Fruit fly (Drosophila melanogaster) S2 (cell line): ENCODE results near the gene Crys.

Experiments
- CG8478 ChIP-seq: fragments of >200 bp; optimal IDR thresholded peaks from 2 replicates; lab custom pipeline; 2018
- CTCF ChIP-seq, 2 experiments: fragments of >200 bp; optimal IDR thresholded peaks; 2 replicates each; lab custom pipeline; 2018

The Crys gene

DNA sequence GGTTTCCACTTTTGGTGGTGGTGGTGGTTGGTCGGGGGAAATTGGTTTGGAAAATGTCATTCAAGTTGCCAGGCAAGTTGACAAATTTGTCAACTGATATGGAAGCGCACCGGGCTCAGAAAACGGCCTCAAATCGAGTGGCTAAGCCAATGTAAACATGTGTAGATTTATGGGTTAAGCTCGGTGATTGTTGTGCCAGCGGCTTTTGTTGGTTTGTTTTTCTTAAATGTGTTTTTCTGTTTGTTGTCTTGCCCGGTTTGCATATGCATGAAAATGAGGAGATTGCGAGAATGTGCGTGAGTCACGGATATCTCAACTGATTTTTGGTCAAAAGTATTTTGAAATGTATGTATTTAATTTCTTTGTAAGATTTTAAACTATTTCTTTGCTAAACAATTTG, 17.0 kb downstream of the Crys start:
- no peak for TF ChIP-seq CTCF (optimal IDR thresholded peaks at IDR 0.05; lab: Kevin White, UChicago)
- no peak for TF ChIP-seq CG8478

DNA sequence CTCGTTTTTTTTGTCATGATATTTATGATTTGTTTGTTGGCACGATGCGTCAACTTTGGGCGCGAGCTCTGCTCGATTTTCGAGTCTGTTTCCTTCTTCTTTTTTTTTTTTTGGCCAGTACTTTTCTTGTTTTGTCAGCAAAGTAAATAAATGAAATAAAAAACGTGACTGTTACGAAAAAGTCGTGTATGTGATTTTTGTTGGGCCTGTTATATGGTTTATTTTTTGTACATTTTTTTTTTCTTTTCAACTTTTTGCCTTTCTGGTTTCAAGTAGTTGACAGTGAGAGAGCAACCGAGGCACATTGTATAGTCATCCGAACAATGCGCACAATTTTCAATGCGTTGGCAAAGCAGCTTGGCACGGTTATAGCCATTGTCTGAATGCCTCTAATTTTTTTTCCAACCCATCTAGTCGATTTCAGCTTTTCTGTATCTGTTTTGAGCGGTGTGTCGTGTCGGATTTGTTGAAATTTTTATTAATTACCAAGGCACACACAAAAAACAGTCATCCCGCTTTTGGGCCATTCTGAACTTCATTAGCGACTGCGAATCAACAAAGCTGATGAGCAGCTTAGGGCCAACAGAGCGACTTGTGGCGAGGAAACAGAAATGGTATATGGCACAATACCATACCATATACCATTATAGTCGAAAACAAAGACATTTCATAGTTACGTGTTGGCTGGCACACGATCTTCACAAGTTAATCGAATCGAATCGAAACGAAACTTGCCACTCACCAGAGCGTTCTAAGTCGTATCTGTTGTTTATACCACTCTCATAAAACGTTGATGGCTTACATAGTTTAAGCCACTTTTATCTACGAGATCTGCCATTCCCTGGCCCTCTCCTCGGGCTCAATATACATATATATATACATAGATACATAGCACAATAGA, 19.7 kb downstream of the Crys start:
- TF ChIP-seq CG8478, result no peak
- no peak for TF ChIP-seq CTCF (optimal IDR thresholded peaks at IDR 0.05; lab: Kevin White, UChicago)

dm6 chr2L:11965610-11966594, 22.0 kb downstream of the Crys start:
- TF ChIP-seq CTCF (optimal IDR thresholded peaks at IDR 0.05; lab: Kevin White, UChicago) (no peak), CG8478 (no peak)

dm6 chr2L:11968581-11969272, 24.8 kb downstream of the Crys start:
- no peak for TF ChIP-seq CG8478
- TF ChIP-seq CTCF (optimal IDR thresholded peaks at IDR 0.05; lab: Kevin White, UChicago), result no peak

DNA sequence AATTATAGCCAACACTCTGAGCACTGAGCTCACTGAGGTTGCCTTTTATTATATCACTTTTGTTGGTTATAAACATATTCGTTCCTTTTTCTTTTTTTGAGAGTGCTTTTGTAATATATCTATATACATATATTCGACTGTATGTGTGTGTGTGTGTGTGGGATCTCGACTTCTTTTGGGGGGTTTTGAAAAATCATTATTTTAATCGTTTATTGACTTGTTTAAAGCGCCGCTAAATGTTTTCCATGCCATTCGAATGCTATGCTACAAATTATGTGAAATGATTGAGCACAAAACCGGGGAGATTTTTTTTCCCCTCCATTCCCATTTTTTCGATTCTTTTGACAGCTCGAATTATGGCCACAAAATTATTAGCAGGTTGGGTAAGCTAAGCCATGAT, 25.5 kb downstream of the Crys start:
- TF ChIP-seq CTCF (optimal IDR thresholded peaks at IDR 0.05; lab: Kevin White, UChicago), result no peak
- TF ChIP-seq CG8478, result no peak

DNA sequence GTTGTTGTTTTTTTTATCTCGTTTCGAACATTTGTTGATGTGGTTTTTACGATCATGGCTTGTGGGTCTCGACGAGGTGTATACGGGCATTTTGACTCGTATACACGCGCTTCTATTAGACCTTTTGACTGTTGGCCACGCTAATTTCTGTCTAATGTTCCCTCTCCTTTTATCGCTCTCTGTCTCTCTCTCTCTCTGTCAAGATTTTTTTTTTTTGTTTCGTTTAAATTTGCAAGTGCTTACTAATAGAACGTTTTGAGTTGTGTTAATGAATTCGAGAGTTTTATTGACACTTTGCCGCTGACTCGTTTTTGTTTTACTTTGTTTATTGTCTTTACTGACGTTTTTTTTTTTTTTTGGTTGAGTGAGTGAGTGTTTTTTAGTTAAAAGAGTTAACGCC, 26.4 kb downstream of the Crys start:
- TF ChIP-seq CG8478, result no peak
- TF ChIP-seq CTCF (optimal IDR thresholded peaks at IDR 0.05; lab: Kevin White, UChicago), result no peak

DNA sequence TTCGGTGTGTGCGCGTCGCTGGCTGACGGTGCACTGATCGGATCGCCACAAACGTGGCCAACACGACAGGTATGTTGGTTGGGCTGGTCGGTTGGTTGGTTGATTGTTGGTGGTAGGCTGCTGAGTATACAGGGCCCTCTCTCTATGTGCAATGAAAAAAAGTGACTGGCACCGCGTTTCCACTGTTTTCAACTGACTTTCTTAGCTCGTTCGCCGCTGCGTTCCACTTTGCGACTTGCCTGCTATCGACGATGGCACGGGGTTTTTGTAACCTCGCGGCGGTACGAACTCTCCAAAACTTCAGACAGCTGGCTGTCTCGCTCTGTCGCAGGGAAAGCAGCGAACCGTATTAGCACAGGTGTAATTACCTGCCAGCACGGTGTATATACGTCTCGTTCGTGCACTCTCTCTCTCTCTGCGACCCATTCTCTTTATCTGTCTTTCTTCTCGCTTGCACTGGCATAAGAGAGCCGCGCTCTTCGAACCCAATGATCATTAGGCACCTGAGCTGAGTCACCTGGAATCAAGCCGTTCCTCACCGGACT, 27.0 kb downstream of the Crys start:
- no peak for TF ChIP-seq CG8478
- no peak for TF ChIP-seq CTCF (optimal IDR thresholded peaks at IDR 0.05; lab: Kevin White, UChicago)

- TF ChIP-seq CTCF (optimal IDR thresholded peaks at IDR 0.05; lab: Kevin White, UChicago), result no peak
- TF ChIP-seq CG8478, result no peak
Measured at dm6 chr2L:11973145-11973738, 29.3 kb downstream of the Crys start.

dm6 chr2L:11976955-11977354, 33.0 kb downstream of the Crys start:
- TF ChIP-seq CG8478 (no peak), CTCF (optimal IDR thresholded peaks at IDR 0.05; lab: Kevin White, UChicago) (no peak)

DNA sequence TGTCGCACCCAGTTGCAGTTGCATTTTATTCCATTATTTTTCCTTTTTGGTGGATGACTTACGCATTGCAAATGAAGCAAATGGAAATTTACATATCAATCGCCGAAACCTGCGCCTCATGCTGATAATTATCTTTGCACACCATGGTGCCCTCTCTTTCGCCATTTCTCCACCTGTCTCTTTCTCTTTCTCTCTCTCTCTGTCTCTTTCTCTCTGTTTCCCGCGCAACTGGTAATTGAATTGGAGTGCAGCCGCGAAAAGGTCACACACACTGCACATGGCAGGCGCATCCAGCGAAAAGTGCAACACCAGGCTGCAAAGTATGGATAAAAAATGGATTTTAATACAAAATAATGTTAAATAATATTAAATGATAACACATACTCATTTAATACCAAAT, 33.8 kb downstream of the Crys start:
- no peak for TF ChIP-seq CG8478
- no peak for TF ChIP-seq CTCF (optimal IDR thresholded peaks at IDR 0.05; lab: Kevin White, UChicago)

DNA sequence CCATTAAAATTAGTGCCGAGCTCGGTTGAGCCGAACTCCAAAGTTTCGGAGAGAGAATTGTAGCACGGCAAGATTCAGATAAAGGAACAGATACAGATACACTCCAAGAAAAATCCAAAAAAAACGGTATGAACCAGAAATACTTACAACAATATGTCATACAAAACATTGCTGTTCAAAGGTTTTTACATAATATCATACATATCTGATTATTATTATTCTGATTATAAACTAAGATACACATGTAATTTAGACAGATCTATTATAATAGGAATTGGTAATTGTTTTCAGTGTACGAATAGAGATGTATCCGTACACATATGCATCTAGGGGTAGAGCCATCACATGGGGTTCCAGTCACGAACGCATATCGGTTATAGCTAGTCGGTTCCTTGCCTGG, 36.1 kb downstream of the Crys start:
- TF ChIP-seq CTCF (optimal IDR thresholded peaks at IDR 0.05; lab: Kevin White, UChicago) (no peak), CG8478 (no peak)

DNA sequence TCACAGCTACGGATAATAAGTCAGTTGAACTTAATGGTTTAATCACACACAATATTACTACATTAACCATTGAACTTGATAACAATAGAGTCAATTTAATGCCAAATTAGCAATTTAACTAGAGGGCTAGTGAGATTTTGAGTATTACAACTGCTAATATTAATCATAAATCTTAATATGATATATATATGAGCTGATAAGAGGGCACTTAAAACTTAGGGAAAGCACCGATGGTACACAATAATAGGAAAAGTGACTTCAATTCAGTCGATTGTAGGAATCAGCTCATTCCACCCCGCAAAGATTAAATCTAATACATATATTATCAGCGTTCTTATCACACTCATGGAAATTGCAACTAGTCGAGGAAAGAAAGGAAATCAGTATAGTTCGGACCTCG, 37.3 kb downstream of the Crys start, which contains the start of gene CG16965:
TSS of gene CG16965 (plus strand) at position 382 of the 400 bp plus-strand sequence.
- no peak for TF ChIP-seq CTCF (optimal IDR thresholded peaks at IDR 0.05; lab: Kevin White, UChicago)
- TF ChIP-seq CG8478, result no peak

- TF ChIP-seq CG8478 (no peak), CTCF (optimal IDR thresholded peaks at IDR 0.05; lab: Kevin White, UChicago) (no peak)
Measured at dm6 chr2L:11987945-11988344, 44.0 kb downstream of the Crys start, which contains the start of the genes CG6686 and CG34163. Gene CG6686, minus strand, starts transcription at chr2L:11988039. Gene CG34163, plus strand, starts transcription at chr2L:11988270.

DNA sequence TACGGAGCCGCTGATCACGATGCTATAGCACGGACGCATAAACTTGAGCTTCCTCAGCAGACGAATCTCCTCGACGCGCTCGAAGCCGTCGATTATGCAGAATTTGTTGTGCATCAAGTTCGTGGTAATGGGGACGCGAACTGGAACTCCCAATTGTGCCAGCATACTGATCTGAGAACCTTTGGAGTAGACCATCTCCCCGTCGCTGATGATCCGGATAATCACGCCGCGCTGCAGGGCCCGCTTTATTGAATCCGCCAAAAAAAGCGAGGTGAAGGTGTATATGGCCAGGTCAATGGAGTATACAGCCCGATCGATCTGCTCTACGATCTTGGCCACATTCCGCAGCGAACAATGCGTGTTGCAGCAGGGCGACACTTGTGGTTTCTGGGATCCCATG, 45.3 kb downstream of the Crys start:
- TF ChIP-seq CTCF (optimal IDR thresholded peaks at IDR 0.05; lab: Kevin White, UChicago) (no peak), CG8478 (no peak)
